Fruit fly (Drosophila melanogaster) whole organism, embryonic: ENCODE measurements around the gene Pax.

ENCODE experiments used
- Abd-B ChIP-seq: fragments of 200-800 bp; sonication (Bioruptor generic); optimal IDR thresholded peaks from 2 replicates; lab custom pipeline; 2018; ENCODE audit warnings: missing biosample characterization, mild to moderate bottlenecking, missing genetic modification characterization, moderate library complexity
- Blimp-1 ChIP-seq: fragments of 200-800 bp; sonication (Bioruptor generic); optimal IDR thresholded peaks from 3 replicates; lab custom pipeline; 2018; ENCODE audit warnings: missing biosample characterization, missing genetic modification characterization, mild to moderate bottlenecking, moderate library complexity, missing genetic modification reagents
- CG1024 ChIP-seq: fragments of 200-800 bp; sonication (Bioruptor generic); IDR thresholded peaks from 2 replicates; pipeline ENCODE4 v1.3.6; 2022; ENCODE audit warnings: missing biosample characterization, missing genetic modification characterization
- CG10274 ChIP-seq: fragments of 200-800 bp; sonication (Bioruptor generic); optimal IDR thresholded peaks from 3 replicates; lab custom pipeline; 2017; ENCODE audit warnings: missing biosample characterization, mild to moderate bottlenecking, missing genetic modification characterization
- CG11696 ChIP-seq: fragments of 200-800 bp; sonication (Bioruptor generic); IDR thresholded peaks from 2 replicates; pipeline ENCODE4 v1.3.6; 2022; ENCODE audit warnings: missing biosample characterization, missing genetic modification characterization
- CG12219 ChIP-seq: fragments of 200-800 bp; sonication (Bioruptor generic); optimal IDR thresholded peaks from 3 replicates; lab custom pipeline; 2018; ENCODE audit warnings: missing biosample characterization, mild to moderate bottlenecking, missing genetic modification characterization
- CG13775 ChIP-seq: fragments of 200-800 bp; sonication (Bioruptor generic); optimal IDR thresholded peaks from 3 replicates; lab custom pipeline; 2017; ENCODE audit warnings: missing biosample characterization, mild to moderate bottlenecking, missing genetic modification characterization
- CG1602 ChIP-seq: fragments of 200-800 bp; sonication (Bioruptor generic); optimal IDR thresholded peaks from 3 replicates; lab custom pipeline; 2016; ENCODE audit warnings: missing biosample characterization, missing genetic modification characterization
- CG16779 ChIP-seq: fragments of 200-800 bp; sonication (Bioruptor generic); IDR thresholded peaks from 2 replicates; pipeline ENCODE4 v1.3.6; 2022; ENCODE audit warnings: missing biosample characterization, missing genetic modification characterization
- CG17328 ChIP-seq: fragments of 200-800 bp; sonication (Bioruptor generic); IDR thresholded peaks from 2 replicates; pipeline ENCODE4 v1.3.6; 2022; ENCODE audit warnings: missing biosample characterization, missing genetic modification characterization
- CG1792 ChIP-seq: fragments of 200-800 bp; sonication (Bioruptor generic); optimal IDR thresholded peaks from 2 replicates; lab custom pipeline; 2016; ENCODE audit warnings: missing biosample characterization, missing genetic modification characterization
- CG18262 ChIP-seq: fragments of 200-800 bp; optimal IDR thresholded peaks from 3 replicates; lab custom pipeline; 2019; ENCODE audit warnings: missing biosample characterization, mild to moderate bottlenecking, missing genetic modification characterization, moderate library complexity
- CG42726 ChIP-seq: fragments of 200-800 bp; sonication (Bioruptor generic); IDR thresholded peaks from 2 replicates; pipeline ENCODE4 v1.3.6; 2022; ENCODE audit warnings: missing biosample characterization, missing genetic modification characterization; ENCODE audit not compliant: partially characterized antibody
- CG4360 ChIP-seq: fragments of 200-800 bp; sonication (Bioruptor generic); IDR thresholded peaks from 2 replicates; pipeline ENCODE4 v1.3.6; 2022; ENCODE audit warnings: missing biosample characterization, missing genetic modification characterization
- CG6272 ChIP-seq: fragments of 200-800 bp; sonication (Bioruptor generic); IDR thresholded peaks from 2 replicates; pipeline ENCODE4 v1.3.6; 2022; ENCODE audit warnings: missing biosample characterization, missing genetic modification characterization
- CG6791 ChIP-seq: fragments of 200-800 bp; sonication (Bioruptor generic); IDR thresholded peaks from 3 replicates; pipeline ENCODE4 v1.3.6; 2022; ENCODE audit warnings: missing biosample characterization, missing genetic modification characterization; ENCODE audit not compliant: partially characterized antibody
- CG7745 ChIP-seq: fragments of 200-800 bp; sonication (Bioruptor generic); optimal IDR thresholded peaks from 2 replicates; lab custom pipeline; 2018; ENCODE audit warnings: missing biosample characterization, mild to moderate bottlenecking, missing genetic modification characterization, moderate library complexity
- CG8281 ChIP-seq: fragments of 200-800 bp; sonication (Bioruptor generic); optimal IDR thresholded peaks from 2 replicates; lab custom pipeline; 2018; ENCODE audit warnings: missing biosample characterization, mild to moderate bottlenecking, missing genetic modification characterization, moderate library complexity
- CG8359 ChIP-seq: fragments of 200-800 bp; sonication (Bioruptor generic); optimal IDR thresholded peaks from 2 replicates; lab custom pipeline; 2017; ENCODE audit warnings: missing biosample characterization, mild to moderate bottlenecking, missing genetic modification characterization, borderline replicate concordance
- CG8924 ChIP-seq: fragments of 200-800 bp; optimal IDR thresholded peaks from 3 replicates; lab custom pipeline; 2019; ENCODE audit warnings: missing biosample characterization, mild to moderate bottlenecking, missing genetic modification characterization, moderate library complexity
- CG9876 ChIP-seq: fragments of 200-800 bp; sonication (Bioruptor generic); optimal IDR thresholded peaks from 2 replicates; lab custom pipeline; 2016; ENCODE audit warnings: missing biosample characterization, missing genetic modification characterization
- CTCF ChIP-seq: fragments of 200-800 bp; sonication (Bioruptor generic); optimal IDR thresholded peaks from 2 replicates; lab custom pipeline; 2017; ENCODE audit warnings: missing biosample characterization, mild to moderate bottlenecking, missing genetic modification characterization, moderate library complexity
- Elba2 ChIP-seq: fragments of 200-800 bp; sonication (Bioruptor generic); optimal IDR thresholded peaks from 3 replicates; lab custom pipeline; 2016; ENCODE audit warnings: missing biosample characterization, missing genetic modification characterization
- Fer1 ChIP-seq: fragments of 200-800 bp; sonication (Bioruptor generic); optimal IDR thresholded peaks from 2 replicates; lab custom pipeline; 2017; ENCODE audit warnings: missing biosample characterization, mild to moderate bottlenecking, missing genetic modification characterization
- Fer3 ChIP-seq: fragments of 200-800 bp; sonication (Bioruptor generic); optimal IDR thresholded peaks from 2 replicates; lab custom pipeline; 2018; ENCODE audit warnings: missing biosample characterization, mild to moderate bottlenecking, missing genetic modification characterization, moderate library complexity
- H15 ChIP-seq: fragments of 200-800 bp; sonication (Bioruptor generic); IDR thresholded peaks from 3 replicates; pipeline ENCODE4 v1.3.6; 2022; ENCODE audit warnings: missing biosample characterization, missing genetic modification characterization
- H2.0 ChIP-seq: fragments of 200-800 bp; sonication (Bioruptor generic); IDR thresholded peaks from 2 replicates; pipeline ENCODE4 v1.3.6; 2022; ENCODE audit warnings: missing biosample characterization, missing genetic modification characterization
- HHEX ChIP-seq: fragments of 200-800 bp; sonication (Bioruptor generic); optimal IDR thresholded peaks from 3 replicates; lab custom pipeline; 2017; ENCODE audit warnings: missing biosample characterization, mild to moderate bottlenecking, missing genetic modification characterization, missing genetic modification reagents
- Lhr ChIP-seq: fragments of 200-800 bp; sonication (Bioruptor generic); optimal IDR thresholded peaks from 3 replicates; lab custom pipeline; 2017; ENCODE audit warnings: mild to moderate bottlenecking, missing biosample characterization, missing genetic modification reagents, missing genetic modification characterization
- Mad ChIP-seq: fragments of 200-800 bp; sonication (Bioruptor generic); optimal IDR thresholded peaks from 2 replicates; lab custom pipeline; 2016; ENCODE audit warnings: missing biosample characterization, missing genetic modification characterization
- Max ChIP-seq: fragments of 200-800 bp; sonication (Bioruptor generic); optimal IDR thresholded peaks from 2 replicates; lab custom pipeline; 2016; ENCODE audit warnings: missing biosample characterization, mild to moderate bottlenecking, missing genetic modification characterization
- Meics ChIP-seq: fragments of 200-800 bp; sonication (Bioruptor generic); optimal IDR thresholded peaks from 2 replicates; lab custom pipeline; 2017; ENCODE audit warnings: missing biosample characterization, mild to moderate bottlenecking, missing genetic modification characterization
- Neu2 ChIP-seq: fragments of 200-800 bp; sonication (Bioruptor generic); optimal IDR thresholded peaks from 3 replicates; lab custom pipeline; 2016; ENCODE audit warnings: missing biosample characterization, missing genetic modification characterization, borderline replicate concordance
- Optix ChIP-seq: fragments of 200-800 bp; sonication (Bioruptor generic); IDR thresholded peaks from 3 replicates; pipeline ENCODE4 v1.3.6; 2022; ENCODE audit warnings: missing biosample characterization, missing genetic modification characterization
- Ptx1 ChIP-seq: fragments of 200-800 bp; sonication (Bioruptor generic); IDR thresholded peaks from 2 replicates; pipeline ENCODE4 v1.3.6; 2022; ENCODE audit warnings: missing biosample characterization, missing genetic modification characterization
- Rx ChIP-seq: fragments of 200-800 bp; sonication (Bioruptor generic); IDR thresholded peaks from 2 replicates; pipeline ENCODE4 v1.3.6; 2022; ENCODE audit warnings: missing biosample characterization, missing genetic modification characterization
- btn ChIP-seq: fragments of 200-800 bp; sonication (Bioruptor generic); optimal IDR thresholded peaks from 2 replicates; lab custom pipeline; 2016; ENCODE audit warnings: missing biosample characterization, missing genetic modification characterization
- cas ChIP-seq: fragments of 200-800 bp; sonication (Bioruptor generic); IDR thresholded peaks from 2 replicates; pipeline ENCODE4 v1.3.6; 2022; ENCODE audit warnings: missing biosample characterization, missing genetic modification characterization
- dan ChIP-seq: fragments of 200-800 bp; sonication (Bioruptor generic); IDR thresholded peaks from 2 replicates; pipeline ENCODE4 v1.3.6; 2022; ENCODE audit warnings: missing biosample characterization, missing genetic modification characterization
- eyg ChIP-seq: fragments of 200-800 bp; sonication (Bioruptor generic); optimal IDR thresholded peaks from 3 replicates; lab custom pipeline; 2016; ENCODE audit warnings: missing biosample characterization, missing genetic modification characterization
- gfzf ChIP-seq: fragments of 200-800 bp; sonication (Bioruptor generic); optimal IDR thresholded peaks from 2 replicates; lab custom pipeline; 2016; ENCODE audit warnings: missing biosample characterization, mild to moderate bottlenecking, missing genetic modification characterization, moderate library complexity
- insv ChIP-seq, 2 experiments: fragments of 200-800 bp; sonication (Bioruptor generic); optimal IDR thresholded peaks; 3 replicates each; lab custom pipeline; 2016 to 2018; ENCODE audit warnings: missing biosample characterization in 2 of 2, missing genetic modification characterization in 2 of 2
- odd ChIP-seq: fragments of 200-800 bp; sonication (Bioruptor generic); optimal IDR thresholded peaks from 2 replicates; lab custom pipeline; 2017; ENCODE audit warnings: missing biosample characterization, mild to moderate bottlenecking, missing genetic modification characterization
- seq ChIP-seq: fragments of 200-800 bp; sonication (Bioruptor generic); IDR thresholded peaks from 2 replicates; pipeline ENCODE4 v1.3.6; 2022; ENCODE audit warnings: missing biosample characterization, missing genetic modification characterization
- sob ChIP-seq: fragments of 200-800 bp; sonication (Bioruptor generic); IDR thresholded peaks from 2 replicates; pipeline ENCODE4 v1.3.6; 2022; ENCODE audit warnings: missing biosample characterization, missing genetic modification characterization
- ssp ChIP-seq: fragments of 200-800 bp; sonication (Bioruptor generic); IDR thresholded peaks from 2 replicates; pipeline ENCODE4 v1.3.6; 2022; ENCODE audit warnings: missing biosample characterization, missing genetic modification characterization
- tna ChIP-seq: fragments of 200-800 bp; sonication (Bioruptor generic); IDR thresholded peaks from 2 replicates; pipeline ENCODE4 v1.3.6; 2022; ENCODE audit warnings: missing biosample characterization, missing genetic modification characterization; ENCODE audit not compliant: partially characterized antibody
- ttk ChIP-seq: fragments of 200-800 bp; sonication (Bioruptor generic); IDR thresholded peaks from 2 replicates; pipeline ENCODE4 v2.1.2; 2022; ENCODE audit warnings: missing biosample characterization, missing genetic modification characterization
- tx ChIP-seq: fragments of 200-800 bp; sonication (Bioruptor generic); optimal IDR thresholded peaks from 2 replicates; lab custom pipeline; 2016; ENCODE audit warnings: missing biosample characterization, missing genetic modification characterization
- unc-4 ChIP-seq: fragments of 200-800 bp; sonication (Bioruptor generic); IDR thresholded peaks from 2 replicates; pipeline ENCODE4 v1.3.6; 2022; ENCODE audit warnings: missing biosample characterization, missing genetic modification characterization; ENCODE audit not compliant: partially characterized antibody

Pax gene

DNA sequence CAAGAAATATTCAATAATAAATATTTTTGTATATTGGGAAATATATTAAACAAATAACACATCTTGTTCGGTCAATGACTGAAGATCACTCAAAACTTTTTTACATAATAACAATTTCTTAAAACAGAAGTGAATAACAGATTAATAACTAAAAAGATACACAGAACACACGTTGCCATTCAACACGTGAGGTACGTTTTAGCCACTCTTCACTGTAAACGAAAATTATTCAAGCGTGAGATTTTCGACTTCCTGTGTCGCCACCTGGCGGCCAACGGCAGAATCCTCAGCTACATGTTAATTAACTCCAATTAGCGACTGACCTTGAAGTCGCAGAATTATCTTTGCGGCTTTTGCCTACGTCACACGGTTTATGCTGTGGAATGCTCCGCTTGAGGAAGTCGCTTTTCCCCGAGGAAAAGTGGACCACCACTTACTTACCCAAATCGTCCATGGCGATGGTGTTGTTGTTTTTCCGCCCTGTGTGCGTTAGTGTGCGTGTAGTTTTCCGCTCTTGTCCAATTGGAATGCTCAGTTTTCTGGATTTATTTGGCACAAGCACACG lies 549 bp downstream of the Pax start (continued):
- TF ChIP-seq CG8281 (tag; lab: Kevin White, UChicago) (peak; percentile 26), ttk (GFP tag; lab: Robert Waterston, UW) (peak; percentile 38; the same call in 1 of the 2 replicates), sob (GFP tag; lab: Robert Waterston, UW) (peak; percentile 65), CG1024 (GFP tag; lab: Robert Waterston, UW) (no peak), tna (GFP tag; lab: Robert Waterston, UW) (no peak), Meics (GFP tag; lab: Kevin White, UChicago) (peak; percentile 79), Fer1 (GFP tag; lab: Kevin White, UChicago) (peak; percentile 55), Max (GFP tag; lab: Kevin White, UChicago) (peak; percentile 56), CTCF (GFP tag; lab: Kevin White, UChicago) (peak; percentile 93), CG18262 (peak; percentile 80), ssp (GFP tag; lab: Robert Waterston, UW) (peak; percentile 27; the same call in 1 of the 2 replicates), tx (GFP tag; lab: Kevin White, UChicago) (no peak), CG8924 (peak; percentile 66), gfzf (GFP tag; lab: Kevin White, UChicago) (no peak), CG10274 (GFP tag; lab: Kevin White, UChicago) (peak; percentile 18), unc-4 (GFP tag; lab: Robert Waterston, UW) (no peak), Ptx1 (GFP tag; lab: Robert Waterston, UW) (peak; percentile 76), Blimp-1 (GFP tag; lab: Kevin White, UChicago) (peak; percentile 66), Optix (GFP tag; lab: Robert Waterston, UW) (0 out of 3 replicates have a peak, but pooled peaks have one; percentile 7), H15 (GFP tag; lab: Robert Waterston, UW) (peak; percentile 38; the same call in 1 of the 3 replicates), CG6272 (peak; percentile 24; the same call in 1 of the 2 replicates), Elba2 (GFP tag; lab: Kevin White, UChicago) (peak; percentile 89), Abd-B (peak; percentile 39), CG42726 (GFP tag; lab: Robert Waterston, UW) (0 out of 2 replicates have a peak, but pooled peaks have one; percentile 15), CG4360 (peak; percentile 80), CG17328 (GFP tag; lab: Robert Waterston, UW) (peak; percentile 79), CG1792 (GFP tag; lab: Kevin White, UChicago) (no peak), btn (peak; percentile 3), seq (GFP tag; lab: Robert Waterston, UW) (peak; percentile 62; the same call in 1 of the 2 replicates), CG16779 (GFP tag; lab: Robert Waterston, UW) (no peak), CG1602 (peak; percentile 48), Fer3 (tag; lab: Kevin White, UChicago) (peak; percentile 71), Rx (peak; percentile 55), CG9876 (peak; percentile 39), odd (GFP tag; lab: Kevin White, UChicago) (peak; percentile 52), dan (GFP tag; lab: Robert Waterston, UW) (no peak), eyg (GFP tag; lab: Kevin White, UChicago) (no peak), insv (GFP tag; optimal IDR thresholded peaks at IDR 0.05; lab: Kevin White, UChicago) (peak; percentile 87 to 93), H2.0 (peak; percentile 71), CG7745 (tag; lab: Kevin White, UChicago) (peak; percentile 95), Mad (GFP tag; lab: Kevin White, UChicago) (peak; percentile 28), cas (no peak), CG13775 (GFP tag; lab: Kevin White, UChicago) (peak; percentile 66), CG12219 (peak; percentile 47), CG6791 (GFP tag; lab: Robert Waterston, UW) (peak; percentile 19; the same call in 1 of the 3 replicates), Lhr (GFP tag; lab: Kevin White, UChicago) (peak; percentile 20), Neu2 (GFP tag; lab: Kevin White, UChicago) (no peak), HHEX (peak; percentile 76), CG8359 (peak; percentile 11), CG11696 (GFP tag; lab: Robert Waterston, UW) (peak; percentile 46; the same call in 1 of the 2 replicates)
